Fruit fly (Drosophila melanogaster) whole organism: Measurements from ENCODE around the gene CG43755.

Experiments used
- CG8478 ChIP-seq: fragments of >200 bp; optimal IDR thresholded peaks from 2 replicates; lab custom pipeline; 2018; ENCODE audit warnings: inconsistent platforms
- Dll ChIP-seq: fragments of >200 bp; optimal IDR thresholded peaks from 2 replicates; lab custom pipeline; 2017
- pan ChIP-seq: fragments of >200 bp; optimal IDR thresholded peaks from 2 replicates; lab custom pipeline; 2017
- psq ChIP-seq: fragments of >200 bp; optimal IDR thresholded peaks from 2 replicates; lab custom pipeline; 2017
- usp ChIP-seq: fragments of >200 bp; optimal IDR thresholded peaks from 2 replicates; lab custom pipeline; 2017; ENCODE audit warnings: missing biosample characterization, missing genetic modification characterization, mixed read lengths

- TF ChIP-seq psq (lab: Kevin White, UChicago), result no peak
- no peak for TF ChIP-seq CG8478 (lab: Kevin White, UChicago)
- no peak for TF ChIP-seq Dll (lab: Kevin White, UChicago)
- TF ChIP-seq pan (lab: Kevin White, UChicago), result no peak
- no peak for TF ChIP-seq usp (GFP tag; lab: Kevin White, UChicago)
Measured at dm6 chr2L:278134-278533, 51.4 kb downstream of the CG43755 start, which contains the start of gene CG17078.
